Fruit fly (Drosophila melanogaster): ENCODE data around the gene CG11498.
A peak's percentile ranks its signal among the peaks of the same experiment; 100 is the strongest.

The CG11498 gene

dm6 chr3R:30208766-30209484 is 48.7 kb upstream of the CG11498 start, which contains the start of gene RpS7 (continued):
- TF ChIP-seq Dek (tag; optimal IDR thresholded peaks at IDR 0.05) (peak; percentile 17), PHDP (tag; optimal IDR thresholded peaks at IDR 0.05) (peak; percentile 75), Deaf1 (tag; optimal IDR thresholded peaks at IDR 0.05) (peak; percentile 35), dysf (GFP tag; IDR thresholded peaks at IDR 0.05) (peak; percentile 73; the same call in 2 of the 3 replicates), Usf (GFP tag; optimal IDR thresholded peaks at IDR 0.05) (peak; percentile 37), crc (GFP tag; optimal IDR thresholded peaks at IDR 0.05) (peak; percentile 30), CG9876 (GFP tag; optimal IDR thresholded peaks at IDR 0.05) (peak; percentile 38), CG6791 (GFP tag; IDR thresholded peaks at IDR 0.05; ENCODE audit: partially characterized antibody) (peak; percentile 94), unc-4 (GFP tag; IDR thresholded peaks at IDR 0.05; ENCODE audit: partially characterized antibody) (peak; percentile 96), NC2β (GFP tag; optimal IDR thresholded peaks at IDR 0.05) (peak; percentile 93), CG3726 (GFP tag; IDR thresholded peaks at IDR 0.05) (peak; percentile 76), sd (tag; optimal IDR thresholded peaks at IDR 0.05) (no peak), da (GFP tag; optimal IDR thresholded peaks at IDR 0.05) (no peak), fd96Cb (tag; optimal IDR thresholded peaks at IDR 0.05) (peak; percentile 8), CG1233 (GFP tag; optimal IDR thresholded peaks at IDR 0.05) (peak; percentile 80), klu (GFP tag; IDR thresholded peaks at IDR 0.05) (no peak), CG7372 (GFP tag; IDR thresholded peaks at IDR 0.05) (peak; percentile 77), mam (GFP tag; optimal IDR thresholded peaks at IDR 0.05) (peak; percentile 25), fru (optimal IDR thresholded peaks at IDR 0.05) (no peak), CG4854 (GFP tag; optimal IDR thresholded peaks at IDR 0.05) (peak; percentile 50), bsh (GFP tag; optimal IDR thresholded peaks at IDR 0.05) (peak; percentile 48 to 65), HHEX (GFP tag; optimal IDR thresholded peaks at IDR 0.05) (peak; percentile 87), Neu2 (GFP tag; optimal IDR thresholded peaks at IDR 0.05; ENCODE audit: borderline replicate concordance) (no peak), CG11085 (GFP tag; IDR thresholded peaks at IDR 0.05) (peak; percentile 80), p53 (GFP tag; optimal IDR thresholded peaks at IDR 0.05) (no peak), NK7.1 (GFP tag; optimal IDR thresholded peaks at IDR 0.05) (peak; percentile 46), CG17361 (GFP tag; IDR thresholded peaks at IDR 0.05) (peak; percentile 92), MTF-1 (GFP tag; optimal IDR thresholded peaks at IDR 0.05; ENCODE audit: borderline replicate concordance) (peak; percentile 90), Lhr (GFP tag; optimal IDR thresholded peaks at IDR 0.05) (peak; percentile 51), vnd (GFP tag; IDR thresholded peaks at IDR 0.05; ENCODE audit: partially characterized antibody) (peak; percentile 99), Hey (tag; optimal IDR thresholded peaks at IDR 0.05) (peak; percentile 74), grau (tag; optimal IDR thresholded peaks at IDR 0.05) (peak; percentile 52), CG13624 (GFP tag; optimal IDR thresholded peaks at IDR 0.05) (peak; percentile 44), sqz (GFP tag; optimal IDR thresholded peaks at IDR 0.05) (peak; percentile 71), twi (tag; optimal IDR thresholded peaks at IDR 0.05) (peak; percentile 0), cg (GFP tag; optimal IDR thresholded peaks at IDR 0.05) (no peak), trh (GFP tag; optimal IDR thresholded peaks at IDR 0.05) (peak; percentile 6), H2.0 (GFP tag; IDR thresholded peaks at IDR 0.05) (peak; percentile 78), tap (tag; optimal IDR thresholded peaks at IDR 0.05) (peak; percentile 62), run (tag; optimal IDR thresholded peaks at IDR 0.05) (peak; percentile 67), Bdp1 (GFP tag; optimal IDR thresholded peaks at IDR 0.05) (peak; percentile 53), dmrt99B (tag; optimal IDR thresholded peaks at IDR 0.05) (peak; percentile 74), lilli (GFP tag; optimal IDR thresholded peaks at IDR 0.05) (peak; percentile 47), Gsc (GFP tag; IDR thresholded peaks at IDR 0.05) (no peak), mld (GFP tag; IDR thresholded peaks at IDR 0.05; ENCODE audit: partially characterized antibody) (peak; percentile 89), Ets97D (GFP tag; optimal IDR thresholded peaks at IDR 0.05) (peak; percentile 98), E2f1 (GFP tag; IDR thresholded peaks at IDR 0.05) (peak; percentile 62), gcm2 (GFP tag; optimal IDR thresholded peaks at IDR 0.05) (peak; percentile 28), CG10431 (GFP tag; optimal IDR thresholded peaks at IDR 0.05) (peak; percentile 77), CG5953 (GFP tag; IDR thresholded peaks at IDR 0.05) (peak; percentile 75)
